Worm (Caenorhabditis elegans) whole organism, early embryonic: ENCODE measurements around the gene erfa-3.

ENCODE experiments used
- B0310.2 ChIP-seq: sonication (generic microtip); optimal IDR thresholded peaks from 2 replicates; lab custom pipeline; 2016; ENCODE audit warnings: mild to moderate bottlenecking, missing genetic modification characterization, missing compliant biosample characterization
- F13C5.2 ChIP-seq: sonication (generic microtip); optimal IDR thresholded peaks from 2 replicates; lab custom pipeline; 2017; ENCODE audit warnings: mild to moderate bottlenecking, missing genetic modification characterization, inconsistent platforms, missing compliant biosample characterization
- aly-1 ChIP-seq: sonication (generic microtip); optimal IDR thresholded peaks from 2 replicates; lab custom pipeline; 2016; ENCODE audit warnings: missing genetic modification characterization, missing compliant biosample characterization
- ama-1 ChIP-seq: fragments of 150-350 bp; optimal IDR thresholded peaks from 2 replicates; lab custom pipeline; 2014
- ceh-13 ChIP-seq: fragments of 200-800 bp; sonication (Bioruptor generic); optimal IDR thresholded peaks from 2 replicates; lab custom pipeline; 2018; ENCODE audit warnings: mild to moderate bottlenecking, missing genetic modification characterization, missing compliant biosample characterization
- ceh-36 ChIP-seq: sonication (generic microtip); optimal IDR thresholded peaks from 2 replicates; lab custom pipeline; 2016; ENCODE audit warnings: missing genetic modification characterization, inconsistent platforms, missing compliant biosample characterization
- ets-7 ChIP-seq: sonication (generic microtip); optimal IDR thresholded peaks from 2 replicates; lab custom pipeline; 2016; ENCODE audit warnings: missing genotype, missing genetic modification characterization, missing compliant biosample characterization
- flt-1 ChIP-seq: fragments of 200-800 bp; sonication (Bioruptor generic); IDR thresholded peaks from 2 replicates; pipeline ENCODE4 v1.3.6; 2022; ENCODE audit warnings: missing genetic modification characterization, missing compliant biosample characterization
- hmbx-1 ChIP-seq: sonication (generic microtip); optimal IDR thresholded peaks from 2 replicates; lab custom pipeline; 2016; ENCODE audit warnings: mild to moderate bottlenecking, missing genetic modification characterization, missing compliant biosample characterization
- hmg-4 ChIP-seq: fragments of 200-800 bp; sonication (Bioruptor generic); optimal IDR thresholded peaks from 2 replicates; lab custom pipeline; 2018; ENCODE audit warnings: mild to moderate bottlenecking, missing genetic modification characterization, missing compliant biosample characterization
- hnd-1 ChIP-seq: sonication (generic microtip); optimal IDR thresholded peaks from 2 replicates; lab custom pipeline; 2016; ENCODE audit warnings: missing genetic modification characterization, missing compliant biosample characterization
- pes-1 ChIP-seq: fragments of 200-800 bp; sonication (Bioruptor generic); IDR thresholded peaks from 2 replicates; pipeline ENCODE4 v1.3.6; 2022; ENCODE audit warnings: missing genetic modification reagents, missing genetic modification characterization, missing compliant biosample characterization
- scrt-1 ChIP-seq: fragments of 200-800 bp; sonication (Bioruptor generic); IDR thresholded peaks from 2 replicates; pipeline ENCODE4 v1.3.6; 2022; ENCODE audit warnings: missing genetic modification characterization, missing compliant biosample characterization
- sea-1 ChIP-seq: fragments of 200-800 bp; sonication (Bioruptor generic); conservative IDR thresholded peaks from 2 replicates; pipeline ENCODE4 v1.3.6; 2022; ENCODE audit warnings: missing genetic modification characterization, missing compliant biosample characterization
- tbx-11 ChIP-seq: fragments of 200-800 bp; sonication (Bioruptor generic); IDR thresholded peaks from 2 replicates; pipeline ENCODE4 v1.3.6; 2022; ENCODE audit warnings: missing genetic modification characterization, missing compliant biosample characterization
- tbx-37 ChIP-seq: fragments of 200-800 bp; sonication (Bioruptor generic); conservative IDR thresholded peaks from 2 replicates; pipeline ENCODE4 v1.3.6; 2022; ENCODE audit warnings: missing genetic modification reagents, missing genetic modification characterization, missing compliant biosample characterization
- tra-4 ChIP-seq: sonication (generic microtip); optimal IDR thresholded peaks from 2 replicates; lab custom pipeline; 2017; ENCODE audit warnings: missing genetic modification characterization, missing compliant biosample characterization

Gene erfa-3

ce11 chrV:11113041-11113574 lies at the start of gene erfa-3:
TSS of gene erfa-3 (minus strand) at chrV:11113091.
- TF ChIP-seq scrt-1 (GFP tag; lab: Robert Waterston, UW) (peak; percentile 51; the same call in 1 of the 2 replicates), ets-7 (tag; lab: Kevin White, UChicago) (peak; percentile 53), hnd-1 (peak; percentile 55), ama-1 (no peak), hmbx-1 (tag; lab: Kevin White, UChicago) (peak; percentile 48), sea-1 (GFP tag; lab: Robert Waterston, UW) (peak; percentile 70; the same call in 1 of the 2 replicates), flt-1 (GFP tag; lab: Robert Waterston, UW) (peak; percentile 49; the same call in 1 of the 2 replicates), tbx-11 (peak; percentile 74; the same call in 1 of the 2 replicates), ceh-36 (tag; lab: Kevin White, UChicago) (peak; percentile 51), hmg-4 (GFP tag; lab: Kevin White, UChicago) (peak; percentile 56), pes-1 (no peak), tbx-37 (GFP tag; lab: Robert Waterston, UW) (peak; percentile 61; the same call in 1 of the 2 replicates), F13C5.2 (tag; lab: Kevin White, UChicago) (peak; percentile 91), tra-4 (tag; lab: Kevin White, UChicago) (peak; percentile 62), aly-1 (tag; lab: Kevin White, UChicago) (peak; percentile 76), B0310.2 (tag; lab: Kevin White, UChicago) (no peak), ceh-13 (peak; percentile 60)

ce11 chrV:11161791-11162190 lies 48.9 kb upstream of the erfa-3 start, which contains the start of gene srg-41:
TSS of gene srg-41 (minus strand) at chrV:11161891.
- TF ChIP-seq tra-4 (tag; lab: Kevin White, UChicago) (no peak), hnd-1 (no peak), pes-1 (no peak), tbx-11 (no peak), B0310.2 (tag; lab: Kevin White, UChicago) (no peak), scrt-1 (GFP tag; lab: Robert Waterston, UW) (no peak), tbx-37 (GFP tag; lab: Robert Waterston, UW) (no peak)

DNA sequence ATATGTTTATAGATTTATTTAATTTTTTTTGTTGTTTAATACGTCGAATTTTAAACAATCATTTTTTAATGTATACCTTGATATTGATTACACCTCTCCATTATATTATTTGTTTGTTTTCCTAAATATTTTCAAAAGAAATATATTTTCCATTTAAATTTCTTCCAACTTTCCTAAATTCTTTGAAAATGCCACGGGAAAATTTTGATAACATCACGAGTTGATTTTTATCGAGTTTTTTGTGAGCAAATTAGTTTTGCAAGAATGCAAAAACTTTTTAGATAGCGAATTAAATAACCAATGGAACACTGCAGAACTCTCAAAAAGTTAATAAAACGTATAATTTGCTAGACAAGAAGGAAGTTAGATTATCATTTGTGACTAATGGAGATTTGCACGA lies 45.1 kb upstream of the erfa-3 start, which contains the start of gene srg-42:
Gene srg-42, minus strand, starts transcription at position 101 of the 400 bp plus-strand sequence.
- no peak for TF ChIP-seq hnd-1
- no peak for TF ChIP-seq flt-1 (GFP tag; lab: Robert Waterston, UW)
- TF ChIP-seq ama-1: no peak
- TF ChIP-seq ceh-13: no peak
- TF ChIP-seq B0310.2 (tag; lab: Kevin White, UChicago): no peak
- no peak for TF ChIP-seq tbx-37 (GFP tag; lab: Robert Waterston, UW)
- TF ChIP-seq F13C5.2 (tag; lab: Kevin White, UChicago): no peak

ce11 chrV:11156589-11156988 lies 43.7 kb upstream of the erfa-3 start:
- no peak for TF ChIP-seq ceh-36 (tag; lab: Kevin White, UChicago)
- no peak for TF ChIP-seq aly-1 (tag; lab: Kevin White, UChicago)
- TF ChIP-seq tra-4 (tag; lab: Kevin White, UChicago): no peak
- no peak for TF ChIP-seq flt-1 (GFP tag; lab: Robert Waterston, UW)
- no peak for TF ChIP-seq tbx-11
- no peak for TF ChIP-seq B0310.2 (tag; lab: Kevin White, UChicago)
- TF ChIP-seq ets-7 (tag; lab: Kevin White, UChicago): no peak
- no peak for TF ChIP-seq pes-1
- TF ChIP-seq F13C5.2 (tag; lab: Kevin White, UChicago): no peak
- no peak for TF ChIP-seq ceh-13
- no peak for TF ChIP-seq hnd-1

ce11 chrV:11155553-11155952 lies 42.7 kb upstream of the erfa-3 start, which contains the start of gene srg-38:
TSS of gene srg-38 (minus strand) at chrV:11155653.
- TF ChIP-seq B0310.2 (tag; lab: Kevin White, UChicago) (no peak), ceh-36 (tag; lab: Kevin White, UChicago) (no peak), tra-4 (tag; lab: Kevin White, UChicago) (no peak), hmbx-1 (tag; lab: Kevin White, UChicago) (no peak), pes-1 (no peak), F13C5.2 (tag; lab: Kevin White, UChicago) (no peak), ets-7 (tag; lab: Kevin White, UChicago) (no peak), aly-1 (tag; lab: Kevin White, UChicago) (no peak), hmg-4 (GFP tag; lab: Kevin White, UChicago) (no peak), flt-1 (GFP tag; lab: Robert Waterston, UW) (no peak), scrt-1 (GFP tag; lab: Robert Waterston, UW) (no peak), ceh-13 (no peak), tbx-11 (no peak), ama-1 (no peak), hnd-1 (no peak), sea-1 (GFP tag; lab: Robert Waterston, UW) (no peak), tbx-37 (GFP tag; lab: Robert Waterston, UW) (no peak)

- TF ChIP-seq hmbx-1 (tag; lab: Kevin White, UChicago) (no peak), ceh-36 (tag; lab: Kevin White, UChicago) (no peak), ets-7 (tag; lab: Kevin White, UChicago) (no peak), ama-1 (no peak), scrt-1 (GFP tag; lab: Robert Waterston, UW) (no peak), aly-1 (tag; lab: Kevin White, UChicago) (no peak), tbx-37 (GFP tag; lab: Robert Waterston, UW) (no peak), sea-1 (GFP tag; lab: Robert Waterston, UW) (no peak), tra-4 (tag; lab: Kevin White, UChicago) (no peak), F13C5.2 (tag; lab: Kevin White, UChicago) (no peak), hmg-4 (GFP tag; lab: Kevin White, UChicago) (no peak), flt-1 (GFP tag; lab: Robert Waterston, UW) (no peak), hnd-1 (no peak), B0310.2 (tag; lab: Kevin White, UChicago) (no peak), pes-1 (no peak)
These were observed 39.4 kb upstream of the erfa-3 start, which contains the start of gene srg-39 for ce11 chrV:11152333-11152732. TSS of gene srg-39 (minus strand) at chrV:11152433.

DNA sequence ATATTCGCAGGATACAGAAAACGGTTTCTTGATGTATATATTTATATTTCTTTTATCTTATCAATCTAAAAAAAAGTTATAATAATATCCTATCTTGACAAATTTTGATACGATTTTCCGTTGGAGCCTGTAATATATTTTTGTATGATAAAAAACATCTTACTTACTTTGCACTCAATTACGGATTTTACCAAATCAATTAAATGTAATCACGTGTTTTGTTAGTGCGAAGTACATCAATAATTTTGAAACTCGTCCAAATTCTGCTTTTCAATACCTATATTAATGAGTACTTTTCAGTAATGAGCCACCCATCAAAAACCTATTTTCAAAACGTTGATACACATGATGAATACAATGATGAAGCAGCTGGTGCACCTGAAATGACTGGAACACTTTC lies 36.5 kb upstream of the erfa-3 start, which contains the start of gene T19C4.1:
Gene T19C4.1, plus strand, starts transcription at position 301 of the 400 bp plus-strand sequence.
- TF ChIP-seq F13C5.2 (tag; lab: Kevin White, UChicago) (no peak), hmg-4 (GFP tag; lab: Kevin White, UChicago) (no peak), aly-1 (tag; lab: Kevin White, UChicago) (no peak), scrt-1 (GFP tag; lab: Robert Waterston, UW) (no peak), ama-1 (no peak), tbx-11 (no peak), flt-1 (GFP tag; lab: Robert Waterston, UW) (no peak), hnd-1 (no peak), ets-7 (tag; lab: Kevin White, UChicago) (no peak), pes-1 (no peak), ceh-36 (tag; lab: Kevin White, UChicago) (no peak), ceh-13 (no peak), sea-1 (GFP tag; lab: Robert Waterston, UW) (no peak), tra-4 (tag; lab: Kevin White, UChicago) (no peak), hmbx-1 (tag; lab: Kevin White, UChicago) (no peak), tbx-37 (GFP tag; lab: Robert Waterston, UW) (no peak), B0310.2 (tag; lab: Kevin White, UChicago) (no peak)
